Worm (Caenorhabditis elegans): ENCODE measurements around the gene acs-2.
A peak's percentile ranks its signal among the peaks of the same experiment; 100 is the strongest.

acs-2 gene

ce11 chrV:15544898-15545297, 22.3 kb upstream of the acs-2 start, which contains the start of gene glb-14:
TSS of gene glb-14 (minus strand) at chrV:15544994.
- TF ChIP-seq nfya-1 (tag; optimal IDR thresholded peaks at IDR 0.05) (peak; percentile 63), hlh-6 (tag; optimal IDR thresholded peaks at IDR 0.05) (no peak), pha-4 (tag; optimal IDR thresholded peaks at IDR 0.05) (no peak), unc-86 (tag; optimal IDR thresholded peaks at IDR 0.05) (no peak)

ce11 chrV:15547727-15548126, 19.5 kb upstream of the acs-2 start:
- TF ChIP-seq pha-2 (tag; optimal IDR thresholded peaks at IDR 0.05) (no peak), pax-1 (tag; optimal IDR thresholded peaks at IDR 0.05) (no peak), elt-2 (tag; optimal IDR thresholded peaks at IDR 0.05) (no peak), C38D4.7 (GFP tag; optimal IDR thresholded peaks at IDR 0.05) (no peak), T23F11.4 (GFP tag; optimal IDR thresholded peaks at IDR 0.05) (no peak), ceh-2 (tag; optimal IDR thresholded peaks at IDR 0.05) (no peak), K09A11.1 (tag; optimal IDR thresholded peaks at IDR 0.05; ENCODE audit: insufficient read depth) (no peak), ceh-19 (GFP tag; optimal IDR thresholded peaks at IDR 0.05) (no peak), lim-6 (tag; optimal IDR thresholded peaks at IDR 0.05) (no peak), ama-1 (optimal IDR thresholded peaks at IDR 0.05) (no peak), unc-42 (tag; optimal IDR thresholded peaks at IDR 0.05) (no peak), npax-4 (tag; optimal IDR thresholded peaks at IDR 0.05) (no peak), ceh-34 (tag; optimal IDR thresholded peaks at IDR 0.05) (no peak), odd-2 (tag; optimal IDR thresholded peaks at IDR 0.05) (no peak), ref-2 (tag; optimal IDR thresholded peaks at IDR 0.05) (no peak), pat-9 (tag; optimal IDR thresholded peaks at IDR 0.05) (no peak), fkh-10 (GFP tag; optimal IDR thresholded peaks at IDR 0.05) (no peak), sdc-2 (tag; optimal IDR thresholded peaks at IDR 0.05) (no peak), ceh-18 (tag; optimal IDR thresholded peaks at IDR 0.05) (no peak)

- TF ChIP-seq ceh-18 (tag; optimal IDR thresholded peaks at IDR 0.05) = no peak
- TF ChIP-seq nhr-232 (tag; optimal IDR thresholded peaks at IDR 0.05) = no peak
- TF ChIP-seq ceh-2 (tag; optimal IDR thresholded peaks at IDR 0.05) = no peak
- no peak for TF ChIP-seq pag-3 (tag; optimal IDR thresholded peaks at IDR 0.05; ENCODE audit: borderline replicate concordance)
- TF ChIP-seq pros-1 (tag; optimal IDR thresholded peaks at IDR 0.05) = no peak
- TF ChIP-seq pat-9 (tag; optimal IDR thresholded peaks at IDR 0.05) = no peak
- no peak for TF ChIP-seq ceh-24 (tag; optimal IDR thresholded peaks at IDR 0.05)
- no peak for TF ChIP-seq K09A11.1 (tag; optimal IDR thresholded peaks at IDR 0.05; ENCODE audit: insufficient read depth)
- no peak for TF ChIP-seq lin-11 (tag; optimal IDR thresholded peaks at IDR 0.05)
- TF ChIP-seq elt-2 (tag; optimal IDR thresholded peaks at IDR 0.05) = no peak
- no peak for TF ChIP-seq zip-5 (tag; optimal IDR thresholded peaks at IDR 0.05)
- TF ChIP-seq ceh-9 (tag; optimal IDR thresholded peaks at IDR 0.05) = no peak
- TF ChIP-seq elt-4 (tag; optimal IDR thresholded peaks at IDR 0.05) = no peak
- no peak for TF ChIP-seq fax-1 (tag; optimal IDR thresholded peaks at IDR 0.05)
- no peak for TF ChIP-seq hlh-30 (tag; optimal IDR thresholded peaks at IDR 0.05; ENCODE audit: insufficient read depth)
- no peak for TF ChIP-seq hlh-13 (GFP tag; optimal IDR thresholded peaks at IDR 0.05)
Measured at ce11 chrV:15550408-15550807, 16.8 kb upstream of the acs-2 start.

ce11 chrV:15551642-15552041, 15.6 kb upstream of the acs-2 start:
- TF ChIP-seq unc-3 (GFP tag; conservative IDR thresholded peaks at IDR 0.05) = peak; percentile 68
- peak; percentile 53 for TF ChIP-seq unc-3 (tag; optimal IDR thresholded peaks at IDR 0.05)
- TF ChIP-seq ztf-16 (tag; optimal IDR thresholded peaks at IDR 0.05) = peak; percentile 79
- peak; percentile 12 for TF ChIP-seq ceh-9 (tag; optimal IDR thresholded peaks at IDR 0.05)
- TF ChIP-seq elt-4 (tag; optimal IDR thresholded peaks at IDR 0.05) = no peak
- TF ChIP-seq madf-2 (tag; optimal IDR thresholded peaks at IDR 0.05) = peak; percentile 72
- TF ChIP-seq pros-1 (tag; optimal IDR thresholded peaks at IDR 0.05) = no peak
- peak; percentile 9 for TF ChIP-seq ets-4 (tag; optimal IDR thresholded peaks at IDR 0.05)
- peak; percentile 75 for TF ChIP-seq sox-4 (tag; optimal IDR thresholded peaks at IDR 0.05)
- TF ChIP-seq dmd-4 (tag; optimal IDR thresholded peaks at IDR 0.05; ENCODE audit: borderline replicate concordance) = peak; percentile 74
- TF ChIP-seq T23F11.4 (GFP tag; optimal IDR thresholded peaks at IDR 0.05) = peak; percentile 79
- TF ChIP-seq hlh-6 (tag; optimal IDR thresholded peaks at IDR 0.05) = peak; percentile 91
- peak; percentile 79 for TF ChIP-seq C08G9.2 (tag; optimal IDR thresholded peaks at IDR 0.05)
- peak; percentile 33 for TF ChIP-seq mec-3 (tag; optimal IDR thresholded peaks at IDR 0.05; ENCODE audit: borderline replicate concordance)
- peak; percentile 78 for TF ChIP-seq ceh-6 (GFP tag; optimal IDR thresholded peaks at IDR 0.05)
- TF ChIP-seq pqm-1 (tag; optimal IDR thresholded peaks at IDR 0.05) = peak; percentile 36
- peak; percentile 81 for TF ChIP-seq Y22D7AL.16 (tag; optimal IDR thresholded peaks at IDR 0.05)
- peak; percentile 74 for TF ChIP-seq elt-2 (tag; optimal IDR thresholded peaks at IDR 0.05)
- no peak for TF ChIP-seq ama-1 (optimal IDR thresholded peaks at IDR 0.05)
- TF ChIP-seq F13H6.1 (tag; optimal IDR thresholded peaks at IDR 0.05) = peak; percentile 74
- TF ChIP-seq K09A11.1 (tag; optimal IDR thresholded peaks at IDR 0.05; ENCODE audit: insufficient read depth) = peak; percentile 49
- TF ChIP-seq ceh-48 (tag; optimal IDR thresholded peaks at IDR 0.05) = peak; percentile 68

Data from whole organism, late embryonic.